Fruit fly (Drosophila melanogaster) whole organism, embryonic: ENCODE measurements around the gene CG13449.

Source experiments
- C15 ChIP-seq: fragments of 200-800 bp; sonication (Bioruptor generic); IDR thresholded peaks from 3 replicates; pipeline ENCODE4 v1.3.6; 2022; ENCODE audit warnings: missing biosample characterization, missing genetic modification characterization
- CG10543 ChIP-seq: fragments of 200-800 bp; sonication (Bioruptor generic); optimal IDR thresholded peaks from 3 replicates; lab custom pipeline; 2017; ENCODE audit warnings: missing biosample characterization, mild to moderate bottlenecking, missing genetic modification characterization, moderate library complexity
- CG11723 ChIP-seq: fragments of 200-800 bp; sonication (Bioruptor generic); optimal IDR thresholded peaks from 2 replicates; lab custom pipeline; 2017; ENCODE audit warnings: missing biosample characterization, mild to moderate bottlenecking, missing genetic modification characterization
- CG14014 ChIP-seq: fragments of 200-800 bp; sonication (Bioruptor generic); IDR thresholded peaks from 2 replicates; pipeline ENCODE4 v1.3.6; 2022; ENCODE audit warnings: missing biosample characterization, missing genetic modification characterization
- CG14965 ChIP-seq: fragments of 200-800 bp; sonication (Bioruptor generic); optimal IDR thresholded peaks from 2 replicates; lab custom pipeline; 2016; ENCODE audit warnings: missing biosample characterization, missing genetic modification characterization, borderline replicate concordance
- CG15011 ChIP-seq: fragments of 200-800 bp; sonication (Bioruptor generic); optimal IDR thresholded peaks from 3 replicates; lab custom pipeline; 2018; ENCODE audit warnings: missing biosample characterization, mild to moderate bottlenecking, missing genetic modification characterization
- CG15479 ChIP-seq: fragments of 200-800 bp; sonication (Bioruptor generic); optimal IDR thresholded peaks from 3 replicates; lab custom pipeline; 2019; ENCODE audit warnings: missing biosample characterization, mild to moderate bottlenecking, missing genetic modification characterization, moderate library complexity
- CG16813 ChIP-seq: fragments of 200-800 bp; sonication (Bioruptor generic); IDR thresholded peaks from 3 replicates; pipeline ENCODE4 v1.3.6; 2022; ENCODE audit warnings: missing biosample characterization, missing genetic modification characterization; ENCODE audit not compliant: partially characterized antibody
- CG2889 ChIP-seq: fragments of 200-800 bp; sonication (Bioruptor generic); IDR thresholded peaks from 3 replicates; pipeline ENCODE4 v1.3.6; 2022; ENCODE audit warnings: missing biosample characterization, missing genetic modification characterization
- CG30403 ChIP-seq: fragments of 200-800 bp; sonication (Bioruptor generic); optimal IDR thresholded peaks from 3 replicates; lab custom pipeline; 2016; ENCODE audit warnings: missing biosample characterization, missing genetic modification characterization
- CG31441 ChIP-seq: fragments of 200-800 bp; sonication (Bioruptor generic); IDR thresholded peaks from 2 replicates; pipeline ENCODE4 v1.3.6; 2022; ENCODE audit warnings: missing biosample characterization, missing genetic modification characterization
- CG32772 ChIP-seq: fragments of 200-800 bp; sonication (Bioruptor generic); IDR thresholded peaks from 2 replicates; pipeline ENCODE4 v1.3.6; 2022; ENCODE audit warnings: missing biosample characterization, missing genetic modification characterization
- CG4707 ChIP-seq: fragments of 200-800 bp; sonication (Bioruptor generic); optimal IDR thresholded peaks from 2 replicates; lab custom pipeline; 2018; ENCODE audit warnings: missing biosample characterization, mild to moderate bottlenecking, missing genetic modification characterization, moderate library complexity
- CG4730 ChIP-seq: fragments of 200-800 bp; sonication (Bioruptor generic); IDR thresholded peaks from 2 replicates; pipeline ENCODE4 v1.3.6; 2022; ENCODE audit warnings: missing biosample characterization, missing genetic modification characterization
- CG6683 ChIP-seq: fragments of 200-800 bp; sonication (Bioruptor generic); optimal IDR thresholded peaks from 2 replicates; lab custom pipeline; 2017; ENCODE audit warnings: missing biosample characterization, mild to moderate bottlenecking, missing genetic modification characterization, missing genetic modification reagents
- CG9932 ChIP-seq: fragments of 200-800 bp; sonication (Bioruptor generic); IDR thresholded peaks from 2 replicates; pipeline ENCODE4 v1.3.6; 2022; ENCODE audit warnings: missing biosample characterization, missing genetic modification characterization
- Camta ChIP-seq: fragments of 200-800 bp; sonication (Bioruptor generic); optimal IDR thresholded peaks from 2 replicates; lab custom pipeline; 2016; ENCODE audit warnings: missing biosample characterization, missing genetic modification characterization
- Dfd ChIP-seq, 2 experiments: fragments of >200 bp; optimal IDR thresholded peaks; 2 replicates each; lab custom pipeline; 2017; ENCODE audit warnings: missing biosample characterization in 2 of 2, missing genetic modification characterization in 2 of 2
- Doc3 ChIP-seq: fragments of 200-800 bp; sonication (Bioruptor generic); IDR thresholded peaks from 3 replicates; pipeline ENCODE4 v1.3.6; 2022; ENCODE audit warnings: missing biosample characterization, missing genetic modification characterization; ENCODE audit not compliant: partially characterized antibody
- Drgx ChIP-seq: fragments of 200-800 bp; sonication (Bioruptor generic); IDR thresholded peaks from 2 replicates; pipeline ENCODE4 v1.3.6; 2022; ENCODE audit warnings: missing biosample characterization, missing genetic modification characterization
- Gsc ChIP-seq: fragments of 200-800 bp; sonication (Bioruptor generic); IDR thresholded peaks from 2 replicates; pipeline ENCODE4 v1.3.6; 2022; ENCODE audit warnings: missing biosample characterization, missing genetic modification characterization
- Gug ChIP-seq: fragments of 200-800 bp; sonication (Bioruptor generic); IDR thresholded peaks from 4 replicates; pipeline ENCODE4 v1.3.6; 2022; ENCODE audit warnings: missing biosample characterization, missing genetic modification characterization
- HLH3B ChIP-seq: fragments of 200-800 bp; sonication (Bioruptor generic); IDR thresholded peaks from 2 replicates; pipeline ENCODE4 v1.3.6; 2022; ENCODE audit warnings: missing biosample characterization, missing genetic modification characterization
- Lpt ChIP-seq: fragments of >200 bp; optimal IDR thresholded peaks from 2 replicates; lab custom pipeline; 2018; ENCODE audit warnings: missing biosample characterization, missing genetic modification characterization
- Oli ChIP-seq: fragments of 200-800 bp; sonication (Bioruptor generic); optimal IDR thresholded peaks from 2 replicates; lab custom pipeline; 2018; ENCODE audit warnings: missing biosample characterization, mild to moderate bottlenecking, missing genetic modification characterization, moderate library complexity
- Opbp ChIP-seq: fragments of 200-800 bp; sonication (Bioruptor generic); IDR thresholded peaks from 3 replicates; pipeline ENCODE4 v1.3.6; 2022; ENCODE audit warnings: missing biosample characterization, missing genetic modification characterization; ENCODE audit not compliant: partially characterized antibody
- Trl ChIP-seq, 3 experiments: fragments of >200 bp in 2 of 3; fragments of 200-800 bp in 1 of 3; sonication (Bioruptor generic) in 1 of 3; optimal IDR thresholded peaks; 2 replicates in 1 of 3; 3 replicates in 2 of 3; lab custom pipeline; 2016 to 2017; ENCODE audit warnings: missing biosample characterization in 1 of 3, missing genetic modification characterization in 1 of 3
- Usf ChIP-seq: fragments of 200-800 bp; sonication (Bioruptor generic); optimal IDR thresholded peaks from 2 replicates; lab custom pipeline; 2017; ENCODE audit warnings: missing genotype, missing biosample characterization, missing genetic modification characterization
- dati ChIP-seq: fragments of 200-800 bp; sonication (Bioruptor generic); IDR thresholded peaks from 2 replicates; pipeline ENCODE4 v1.3.6; 2022; ENCODE audit warnings: missing biosample characterization, missing genetic modification characterization
- ewg ChIP-seq: fragments of 200-800 bp; sonication (Bioruptor generic); optimal IDR thresholded peaks from 3 replicates; lab custom pipeline; 2017; ENCODE audit warnings: mild to moderate bottlenecking, missing biosample characterization, missing genetic modification reagents, missing genetic modification characterization
- fd3F ChIP-seq: fragments of 200-800 bp; sonication (Bioruptor generic); optimal IDR thresholded peaks from 2 replicates; lab custom pipeline; 2018; ENCODE audit warnings: missing biosample characterization, mild to moderate bottlenecking, missing genetic modification characterization, moderate library complexity
- gsb-n ChIP-seq: fragments of 200-800 bp; sonication (Bioruptor generic); optimal IDR thresholded peaks from 3 replicates; lab custom pipeline; 2018; ENCODE audit warnings: missing biosample characterization, mild to moderate bottlenecking, missing genetic modification characterization
- hbn ChIP-seq: fragments of 200-800 bp; sonication (Bioruptor generic); IDR thresholded peaks from 2 replicates; pipeline ENCODE4 v1.3.6; 2022; ENCODE audit warnings: missing biosample characterization, missing genetic modification characterization; ENCODE audit not compliant: partially characterized antibody
- insv ChIP-seq, 2 experiments: fragments of 200-800 bp; sonication (Bioruptor generic); optimal IDR thresholded peaks; 3 replicates each; lab custom pipeline; 2016 to 2018; ENCODE audit warnings: missing biosample characterization in 2 of 2, missing genetic modification characterization in 2 of 2
- lmd ChIP-seq: fragments of 200-800 bp; sonication (Bioruptor generic); IDR thresholded peaks from 2 replicates; pipeline ENCODE4 v1.3.6; 2022; ENCODE audit warnings: missing biosample characterization, missing genetic modification characterization
- lola ChIP-seq, 3 experiments: fragments of >200 bp in 2 of 3; fragments of 200-800 bp in 1 of 3; sonication (Bioruptor generic) in 1 of 3; optimal IDR thresholded peaks; 2 replicates each; lab custom pipeline; 2017 to 2019; ENCODE audit warnings: missing biosample characterization in 3 of 3, missing genetic modification characterization in 3 of 3, mild to moderate bottlenecking in 1 of 3, moderate library complexity in 1 of 3
- nerfin-1 ChIP-seq: fragments of 200-800 bp; sonication (Bioruptor generic); optimal IDR thresholded peaks from 3 replicates; lab custom pipeline; 2019; ENCODE audit warnings: missing biosample characterization, mild to moderate bottlenecking, missing genetic modification characterization, moderate library complexity
- p53 ChIP-seq: fragments of 200-800 bp; sonication (Bioruptor generic); optimal IDR thresholded peaks from 2 replicates; lab custom pipeline; 2016; ENCODE audit warnings: missing biosample characterization, missing genetic modification characterization
- pan ChIP-seq, 4 experiments: fragments of >200 bp in 3 of 4; fragments of 200-800 bp in 1 of 4; sonication (Bioruptor generic) in 1 of 4; optimal IDR thresholded peaks in 3 of 4; IDR thresholded peaks in 1 of 4; 2 replicates each; pipeline versions ENCODE4 v1.3.6 to Lab custom; 2017 to 2022; ENCODE audit warnings: missing biosample characterization in 2 of 4, missing genetic modification characterization in 2 of 4, mixed read lengths in 1 of 4
- pfk ChIP-seq: fragments of 200-800 bp; sonication (Bioruptor generic); optimal IDR thresholded peaks from 2 replicates; lab custom pipeline; 2018; ENCODE audit warnings: missing biosample characterization, mild to moderate bottlenecking, missing genetic modification characterization, moderate library complexity
- run ChIP-seq: fragments of 200-800 bp; sonication (Bioruptor generic); optimal IDR thresholded peaks from 3 replicates; lab custom pipeline; 2018; ENCODE audit warnings: missing biosample characterization, mild to moderate bottlenecking, missing genetic modification characterization
- sc ChIP-seq, 3 experiments: fragments of >200 bp in 2 of 3; fragments of 200-800 bp in 1 of 3; sonication (Bioruptor generic) in 1 of 3; optimal IDR thresholded peaks; 2 replicates in 2 of 3; 3 replicates in 1 of 3; lab custom pipeline; 2017; ENCODE audit warnings: mild to moderate bottlenecking in 1 of 3, missing biosample characterization in 1 of 3, missing genetic modification characterization in 1 of 3, missing genetic modification reagents in 1 of 3
- slp2 ChIP-seq: fragments of 200-800 bp; sonication (Bioruptor generic); optimal IDR thresholded peaks from 2 replicates; lab custom pipeline; 2016; ENCODE audit warnings: missing biosample characterization, missing genetic modification characterization
- sna ChIP-seq: fragments of 200-800 bp; sonication (Bioruptor generic); IDR thresholded peaks from 2 replicates; pipeline ENCODE4 v1.3.6; 2022; ENCODE audit warnings: missing biosample characterization, missing genetic modification characterization; ENCODE audit not compliant: partially characterized antibody
- trem ChIP-seq: fragments of 200-800 bp; optimal IDR thresholded peaks from 3 replicates; lab custom pipeline; 2019; ENCODE audit warnings: missing biosample characterization, mild to moderate bottlenecking, missing genetic modification characterization, moderate library complexity
- usp ChIP-seq: fragments of >200 bp; optimal IDR thresholded peaks from 2 replicates; lab custom pipeline; 2017; ENCODE audit warnings: missing biosample characterization, missing genetic modification characterization

CG13449 gene

DNA sequence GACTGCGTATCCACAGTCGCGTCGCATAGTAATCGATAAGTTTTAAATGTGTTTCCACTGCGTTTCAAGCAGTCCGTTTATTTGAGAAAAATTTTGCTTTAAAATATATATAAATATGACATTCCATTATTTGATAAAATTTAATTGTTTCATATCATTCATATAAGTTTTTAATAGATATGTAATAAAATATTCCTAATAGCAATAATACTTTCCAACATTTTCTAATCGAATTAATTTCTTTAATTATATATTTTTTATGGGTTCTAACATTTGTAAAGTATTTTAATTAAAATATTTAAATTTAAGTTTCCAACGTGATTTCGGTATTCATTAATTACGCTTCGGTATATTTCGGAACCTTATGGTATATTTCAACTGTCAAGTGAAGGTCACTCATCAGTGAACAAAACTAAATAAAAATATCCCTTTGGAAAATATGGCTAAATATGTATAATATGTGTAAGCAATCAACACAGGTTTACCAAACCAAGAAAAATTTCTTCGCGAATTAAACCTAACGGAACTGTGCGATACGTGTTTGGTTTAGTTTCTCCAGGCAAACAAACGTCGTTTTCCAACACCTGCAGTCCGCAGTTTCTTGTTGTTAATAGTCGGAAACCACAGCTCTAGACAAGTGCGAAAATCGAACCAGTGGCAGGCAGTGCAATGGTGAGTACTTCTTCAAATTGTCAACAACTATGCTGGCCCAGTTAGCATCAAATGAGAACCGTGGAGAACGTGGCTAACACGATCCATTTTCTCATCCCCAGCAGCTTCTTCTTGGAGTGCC, 49.4 kb downstream of the CG13449 start, which contains the start of the genes CG7739 and SCCRO (continued):
- no peak for TF ChIP-seq sc (optimal IDR thresholded peaks at IDR 0.05; lab: Kevin White, UChicago)
- no peak for TF ChIP-seq sc (GFP tag; optimal IDR thresholded peaks at IDR 0.05; lab: Kevin White, UChicago)
- TF ChIP-seq CG4707 (GFP tag; lab: Kevin White, UChicago), result no peak
- TF ChIP-seq lmd, result peak; percentile 61; the same call in 1 of the 2 replicates
- no peak for TF ChIP-seq Lpt (GFP tag; lab: Kevin White, UChicago)
- peak; percentile 71 for TF ChIP-seq CG30403
- TF ChIP-seq CG16813 (GFP tag; lab: Robert Waterston, UW), result peak; percentile 47; the same call in 2 of the 3 replicates
- no peak for TF ChIP-seq p53 (GFP tag; lab: Kevin White, UChicago)
- TF ChIP-seq pan (optimal IDR thresholded peaks at IDR 0.05; lab: Kevin White, UChicago), result no peak
- TF ChIP-seq pan (GFP tag; optimal IDR thresholded peaks at IDR 0.05 in 1 of 2, IDR thresholded peaks at IDR 0.05 in 1 of 2), result peak in 1 of 2 experiments; percentile 85
- peak; percentile 29 for TF ChIP-seq Oli (tag; lab: Kevin White, UChicago)
- TF ChIP-seq gsb-n (tag; lab: Kevin White, UChicago), result peak; percentile 65
- TF ChIP-seq trem, result peak; percentile 50
- peak; percentile 58 for TF ChIP-seq CG32772 (GFP tag; lab: Robert Waterston, UW)
- peak in 1 of 3 experiments; percentile 45 for TF ChIP-seq lola (GFP tag; optimal IDR thresholded peaks at IDR 0.05; lab: Kevin White, UChicago)
- TF ChIP-seq Gug, result peak; percentile 68; the same call in 2 of the 4 replicates
- no peak for TF ChIP-seq C15 (GFP tag; lab: Robert Waterston, UW)
- 0 out of 2 replicates have a peak, but pooled peaks have one; percentile 48 for TF ChIP-seq sna (GFP tag; lab: Robert Waterston, UW)
- TF ChIP-seq dati (GFP tag; lab: Robert Waterston, UW), result no peak
- TF ChIP-seq slp2, result no peak
- TF ChIP-seq Trl (optimal IDR thresholded peaks at IDR 0.05; lab: Kevin White, UChicago), result no peak
- peak; percentile 31 for TF ChIP-seq Trl (GFP tag; optimal IDR thresholded peaks at IDR 0.05; lab: Kevin White, UChicago)
- TF ChIP-seq CG4730 (GFP tag; lab: Robert Waterston, UW), result peak; percentile 56; the same call in 1 of the 2 replicates
- no peak for TF ChIP-seq Usf (GFP tag; lab: Kevin White, UChicago)
- TF ChIP-seq Dfd (GFP tag; optimal IDR thresholded peaks at IDR 0.05; lab: Kevin White, UChicago), result no peak
- TF ChIP-seq CG15011 (GFP tag; lab: Kevin White, UChicago), result no peak
- peak; percentile 56; the same call in 1 of the 3 replicates for TF ChIP-seq CG2889
- no peak for TF ChIP-seq Gsc (GFP tag; lab: Robert Waterston, UW)
- TF ChIP-seq CG9932, result peak; percentile 81
- peak; percentile 81 for TF ChIP-seq CG31441 (GFP tag; lab: Robert Waterston, UW)
- TF ChIP-seq CG10543 (GFP tag; lab: Kevin White, UChicago), result peak; percentile 50
- no peak for TF ChIP-seq ewg
- TF ChIP-seq CG6683 (GFP tag; lab: Kevin White, UChicago), result no peak
- peak; percentile 68 for TF ChIP-seq Drgx (GFP tag; lab: Robert Waterston, UW)
- no peak for TF ChIP-seq usp (GFP tag; lab: Kevin White, UChicago)
- no peak for TF ChIP-seq Camta (GFP tag; lab: Kevin White, UChicago)
- TF ChIP-seq Opbp (GFP tag; lab: Robert Waterston, UW), result 0 out of 3 replicates have a peak, but pooled peaks have one; percentile 61
- peak; percentile 34; the same call in 1 of the 2 replicates for TF ChIP-seq hbn (GFP tag; lab: Robert Waterston, UW)
- no peak for TF ChIP-seq Doc3 (GFP tag; lab: Robert Waterston, UW)
- no peak for TF ChIP-seq pfk (GFP tag; lab: Kevin White, UChicago)
- TF ChIP-seq run (tag; lab: Kevin White, UChicago), result no peak
- TF ChIP-seq nerfin-1, result peak; percentile 5
- no peak for TF ChIP-seq CG15479
- TF ChIP-seq CG14014 (GFP tag; lab: Robert Waterston, UW), result peak; percentile 76; the same call in 1 of the 2 replicates
- peak; percentile 77 for TF ChIP-seq HLH3B
- no peak for TF ChIP-seq insv (GFP tag; optimal IDR thresholded peaks at IDR 0.05; lab: Kevin White, UChicago)
- no peak for TF ChIP-seq CG14965 (GFP tag; lab: Kevin White, UChicago)
- peak; percentile 59 for TF ChIP-seq fd3F (GFP tag; lab: Kevin White, UChicago)
- no peak for TF ChIP-seq CG11723 (GFP tag; lab: Kevin White, UChicago)
